Worm (Caenorhabditis elegans): ENCODE results near the gene dim-1.

The dim-1 gene

DNA sequence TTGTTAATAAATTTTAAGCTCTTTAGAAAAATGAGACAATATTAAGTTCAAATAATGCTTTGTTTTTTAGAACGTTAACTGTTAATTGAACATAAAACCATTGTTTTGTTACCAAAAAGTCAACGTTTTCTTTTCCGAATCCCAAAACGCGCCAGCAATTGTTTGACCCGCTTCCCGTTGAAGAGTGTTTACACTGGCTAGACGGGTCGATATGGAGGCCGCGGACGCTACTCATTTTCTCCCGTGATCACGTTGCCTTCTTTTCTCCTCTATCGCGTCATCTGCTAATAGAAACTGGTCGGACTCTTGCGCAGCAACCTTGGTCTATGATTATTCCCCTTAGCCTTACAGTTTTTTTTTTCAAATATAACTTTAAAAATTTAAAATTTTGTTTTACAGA, 28.9 kb downstream of the dim-1 start, which contains the start of gene C34D10.1 (continued):
- TF ChIP-seq arid-1 (GFP tag; conservative IDR thresholded peaks at IDR 0.05) (no peak; the same call in 1 of the 2 replicates), ctbp-1 (GFP tag; IDR thresholded peaks at IDR 0.05) (peak; percentile 57), php-3 (GFP tag; IDR thresholded peaks at IDR 0.05) (no peak), tra-1 (GFP tag; IDR thresholded peaks at IDR 0.05) (0 out of 2 replicates have a peak, but pooled peaks have one; percentile 61), ces-1 (GFP tag; optimal IDR thresholded peaks at IDR 0.05) (no peak), nhr-48 (tag; optimal IDR thresholded peaks at IDR 0.05) (peak; percentile 26), ceh-62 (tag; optimal IDR thresholded peaks at IDR 0.05) (no peak), nhr-237 (tag; optimal IDR thresholded peaks at IDR 0.05) (no peak), egl-43 (GFP tag; IDR thresholded peaks at IDR 0.05) (no peak), egl-27 (tag; optimal IDR thresholded peaks at IDR 0.05) (no peak), T20F7.1 (GFP tag; optimal IDR thresholded peaks at IDR 0.05) (peak; percentile 44), zfp-2 (tag; optimal IDR thresholded peaks at IDR 0.05) (no peak), daf-12 (tag; optimal IDR thresholded peaks at IDR 0.05) (no peak), nhr-41 (GFP tag; IDR thresholded peaks at IDR 0.05) (no peak), fkh-10 (GFP tag; optimal IDR thresholded peaks at IDR 0.05) (no peak), ceh-28 (tag; optimal IDR thresholded peaks at IDR 0.05) (no peak), zip-11 (GFP tag; IDR thresholded peaks at IDR 0.05) (no peak), F26F4.8 (GFP tag; conservative IDR thresholded peaks at IDR 0.05) (no peak), zfp-3 (GFP tag; conservative IDR thresholded peaks at IDR 0.05) (0 out of 2 replicates have a peak, but pooled peaks have one; percentile 54), sdz-12 (GFP tag; optimal IDR thresholded peaks at IDR 0.05) (no peak), F44E2.7 (GFP tag; IDR thresholded peaks at IDR 0.05) (no peak), nhr-77 (tag; optimal IDR thresholded peaks at IDR 0.05) (no peak), dpl-1 (GFP tag; optimal IDR thresholded peaks at IDR 0.05) (peak; percentile 37), dmd-6 (GFP tag; IDR thresholded peaks at IDR 0.05) (peak; percentile 52), fos-1 (tag; optimal IDR thresholded peaks at IDR 0.05) (no peak), T26A8.4 (GFP tag; IDR thresholded peaks at IDR 0.05) (0 out of 2 replicates have a peak, but pooled peaks have one; percentile 42), ceh-44 (GFP tag; IDR thresholded peaks at IDR 0.05) (0 out of 2 replicates have a peak, but pooled peaks have one; percentile 42), lin-15B (tag; optimal IDR thresholded peaks at IDR 0.05) (no peak), ZK337.2 (GFP tag; IDR thresholded peaks at IDR 0.05) (no peak), hlh-11 (tag; optimal IDR thresholded peaks at IDR 0.05) (peak; percentile 88), lin-39 (tag; optimal IDR thresholded peaks at IDR 0.05) (no peak), hif-1 (tag; optimal IDR thresholded peaks at IDR 0.05) (peak in 1 of 2 experiments; percentile 46), daf-8 (GFP tag; IDR thresholded peaks at IDR 0.05) (no peak), F49E8.2 (tag; optimal IDR thresholded peaks at IDR 0.05; ENCODE audit: borderline replicate concordance) (no peak)

ce11 chrX:8027509-8027908, 30.5 kb downstream of the dim-1 start:
- TF ChIP-seq dpl-1 (GFP tag; optimal IDR thresholded peaks at IDR 0.05): no peak
- no peak for TF ChIP-seq skn-1 (tag; optimal IDR thresholded peaks at IDR 0.05)
- no peak for TF ChIP-seq egl-27 (tag; optimal IDR thresholded peaks at IDR 0.05)
- no peak for TF ChIP-seq sdz-12 (GFP tag; optimal IDR thresholded peaks at IDR 0.05)
- no peak for TF ChIP-seq Y75B8A.6 (GFP tag; IDR thresholded peaks at IDR 0.05)
- TF ChIP-seq lir-3 (tag; optimal IDR thresholded peaks at IDR 0.05): no peak
- no peak for TF ChIP-seq aha-1 (tag)
- TF ChIP-seq daf-8 (GFP tag; IDR thresholded peaks at IDR 0.05): no peak
- no peak for TF ChIP-seq lin-39 (tag; optimal IDR thresholded peaks at IDR 0.05)
- no peak for TF ChIP-seq dmd-9 (GFP tag; IDR thresholded peaks at IDR 0.05)

- TF ChIP-seq lsy-2 (tag; optimal IDR thresholded peaks at IDR 0.05) (peak in 1 of 2 experiments; percentile 30), lin-39 (tag; optimal IDR thresholded peaks at IDR 0.05) (no peak), mxl-2 (GFP tag; conservative IDR thresholded peaks at IDR 0.05) (no peak), unc-39 (tag; optimal IDR thresholded peaks at IDR 0.05) (no peak), F44E2.7 (GFP tag; IDR thresholded peaks at IDR 0.05) (no peak), hif-1 (tag; optimal IDR thresholded peaks at IDR 0.05) (peak in 1 of 2 experiments; percentile 46), hlh-11 (tag; optimal IDR thresholded peaks at IDR 0.05) (peak; percentile 46), dve-1 (tag; optimal IDR thresholded peaks at IDR 0.05; ENCODE audit: insufficient read depth) (peak; percentile 45), saeg-2 (GFP tag; IDR thresholded peaks at IDR 0.05) (no peak), nhr-6 (tag; optimal IDR thresholded peaks at IDR 0.05) (no peak), zip-11 (GFP tag; IDR thresholded peaks at IDR 0.05) (no peak), nhr-10 (tag; optimal IDR thresholded peaks at IDR 0.05) (no peak), pqm-1 (tag; optimal IDR thresholded peaks at IDR 0.05) (no peak), daf-16 (GFP tag; optimal IDR thresholded peaks at IDR 0.05) (no peak), daf-16 (tag; optimal IDR thresholded peaks at IDR 0.05) (peak; percentile 83), mep-1 (tag; optimal IDR thresholded peaks at IDR 0.05) (no peak), daf-8 (GFP tag; IDR thresholded peaks at IDR 0.05) (no peak)
Observed at ce11 chrX:8026709-8027108, 31.3 kb downstream of the dim-1 start.

All from whole organism, L4 larva.